Fruit fly (Drosophila melanogaster): ENCODE measurements around the gene bru3.
A peak's percentile ranks its signal among the peaks of the same experiment; 100 is the strongest.

Gene bru3

DNA sequence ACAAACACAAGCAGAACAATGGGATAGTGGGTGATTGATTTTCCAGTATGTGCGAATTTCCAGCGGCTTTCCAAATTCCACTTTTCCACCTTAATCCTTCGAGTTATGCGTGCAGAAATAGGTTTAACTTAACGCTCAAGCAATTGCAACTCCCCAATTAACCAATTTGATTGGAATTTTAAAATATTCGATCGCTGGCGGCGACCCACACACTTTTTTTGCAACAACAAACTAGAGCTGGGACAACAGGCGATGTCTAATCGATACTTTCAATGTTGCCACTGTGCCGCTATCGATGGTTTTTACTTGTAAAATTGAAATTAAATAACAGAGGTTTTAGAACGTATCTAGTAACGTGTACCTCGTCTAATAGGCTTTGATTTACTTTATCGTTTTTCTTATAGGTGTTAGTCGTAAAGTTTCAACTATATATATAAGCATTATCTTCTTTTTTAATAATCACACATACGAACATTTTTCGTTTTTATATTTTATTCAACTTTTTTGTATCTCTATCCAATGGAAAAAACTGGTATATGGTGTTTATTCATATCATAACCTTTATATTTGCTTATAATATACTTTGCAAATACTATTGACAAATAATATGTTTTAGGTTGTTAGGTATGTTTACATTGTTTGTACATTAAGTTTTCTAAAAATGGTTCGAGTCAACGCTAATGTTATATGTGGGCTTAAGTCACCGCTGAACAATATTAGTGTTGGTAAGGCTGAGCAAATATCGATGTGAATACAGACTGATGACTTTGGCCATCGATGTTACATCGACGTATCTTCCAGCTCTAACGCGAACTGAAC, 316.9 kb downstream of the bru3 start, which contains the start of the genes Abp1 and Tgi (continued):
- TF ChIP-seq row (GFP tag; IDR thresholded peaks at IDR 0.05) = peak; percentile 33
- no peak for TF ChIP-seq Mes4 (GFP tag; optimal IDR thresholded peaks at IDR 0.05)
- TF ChIP-seq ewg (GFP tag; optimal IDR thresholded peaks at IDR 0.05) = no peak
- peak; percentile 60 for TF ChIP-seq CG14860 (GFP tag; IDR thresholded peaks at IDR 0.05; ENCODE audit: partially characterized antibody)
- TF ChIP-seq CG8478 (optimal IDR thresholded peaks at IDR 0.05) = no peak
- TF ChIP-seq CG17359 (tag; optimal IDR thresholded peaks at IDR 0.05) = peak; percentile 16
- no peak for TF ChIP-seq schlank (tag; optimal IDR thresholded peaks at IDR 0.05)
- TF ChIP-seq CG9215 (GFP tag; IDR thresholded peaks at IDR 0.05) = peak; percentile 51; the same call in 1 of the 2 replicates
- peak; percentile 71 for TF ChIP-seq CG12659 (GFP tag; optimal IDR thresholded peaks at IDR 0.05)
- peak; percentile 52 for TF ChIP-seq zfh2 (GFP tag; optimal IDR thresholded peaks at IDR 0.05)
- TF ChIP-seq CG18764 (GFP tag; optimal IDR thresholded peaks at IDR 0.05) = no peak
- peak in 1 of 2 experiments; percentile 61 for TF ChIP-seq Pdp1 (GFP tag; optimal IDR thresholded peaks at IDR 0.05)
- TF ChIP-seq al (GFP tag; IDR thresholded peaks at IDR 0.05) = no peak
- TF ChIP-seq H15 (GFP tag; IDR thresholded peaks at IDR 0.05) = no peak
- TF ChIP-seq CG43689 (GFP tag; IDR thresholded peaks at IDR 0.05) = no peak
- TF ChIP-seq Sox102F (GFP tag; optimal IDR thresholded peaks at IDR 0.05) = no peak
- TF ChIP-seq jigr1 (GFP tag; IDR thresholded peaks at IDR 0.05) = no peak
- peak; percentile 36 for TF ChIP-seq gro (GFP tag; optimal IDR thresholded peaks at IDR 0.05)
- no peak for TF ChIP-seq wek (GFP tag; optimal IDR thresholded peaks at IDR 0.05)
- no peak for TF ChIP-seq CG10959 (GFP tag; IDR thresholded peaks at IDR 0.05)
- no peak for TF ChIP-seq odd (GFP tag; optimal IDR thresholded peaks at IDR 0.05)
- no peak for TF ChIP-seq CG1233 (GFP tag; optimal IDR thresholded peaks at IDR 0.05)
- TF ChIP-seq cwo (GFP tag; optimal IDR thresholded peaks at IDR 0.05) = no peak
- peak; percentile 54 for TF ChIP-seq Dp (GFP tag; optimal IDR thresholded peaks at IDR 0.05)
- no peak for TF ChIP-seq CG2199 (GFP tag; IDR thresholded peaks at IDR 0.05)
- TF ChIP-seq C15 (GFP tag; IDR thresholded peaks at IDR 0.05) = no peak
- peak; percentile 66 for TF ChIP-seq CoRest (tag; optimal IDR thresholded peaks at IDR 0.05)
- TF ChIP-seq CG8359 (GFP tag; optimal IDR thresholded peaks at IDR 0.05; ENCODE audit: borderline replicate concordance) = no peak
- TF ChIP-seq CG10462 (GFP tag; optimal IDR thresholded peaks at IDR 0.05) = no peak
- TF ChIP-seq tin (GFP tag; optimal IDR thresholded peaks at IDR 0.05) = peak; percentile 25
- no peak for TF ChIP-seq CG18599 (GFP tag; optimal IDR thresholded peaks at IDR 0.05)
- peak; percentile 67 for TF ChIP-seq CG3847 (GFP tag; IDR thresholded peaks at IDR 0.05)
- peak; percentile 66; the same call in 1 of the 2 replicates for TF ChIP-seq rib (GFP tag; IDR thresholded peaks at IDR 0.05)
- TF ChIP-seq run (tag; optimal IDR thresholded peaks at IDR 0.05) = no peak
- TF ChIP-seq Optix (GFP tag; IDR thresholded peaks at IDR 0.05) = no peak
- TF ChIP-seq CG7271 (tag; optimal IDR thresholded peaks at IDR 0.05) = no peak
- TF ChIP-seq CG2129 (GFP tag; IDR thresholded peaks at IDR 0.05; ENCODE audit: partially characterized antibody) = peak; percentile 46
- TF ChIP-seq CG17912 (GFP tag; optimal IDR thresholded peaks at IDR 0.05) = no peak
- no peak for TF ChIP-seq lmd (GFP tag; IDR thresholded peaks at IDR 0.05)

DNA sequence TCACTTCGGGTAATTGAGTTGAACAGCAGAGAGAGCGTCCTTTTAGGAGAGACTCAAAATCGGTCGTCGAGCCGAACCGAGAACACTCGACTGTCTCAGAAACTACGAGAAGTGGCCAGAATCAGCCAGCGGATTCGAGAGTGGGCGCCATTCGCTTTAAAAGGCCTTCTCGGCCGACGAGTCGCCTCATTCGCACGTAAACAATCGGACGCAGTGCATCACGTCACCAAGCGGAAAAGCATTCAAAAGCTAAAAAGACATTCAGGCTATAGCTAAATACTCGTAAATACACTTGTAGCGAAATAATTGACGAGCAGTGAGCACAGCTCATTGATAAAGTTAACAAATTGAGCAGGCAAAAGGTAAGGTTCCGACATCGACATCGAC, 323.0 kb downstream of the bru3 start:
- TF ChIP-seq gem (tag; optimal IDR thresholded peaks at IDR 0.05) = no peak
- 0 out of 3 replicates have a peak, but pooled peaks have one; percentile 17 for TF ChIP-seq Opbp (GFP tag; IDR thresholded peaks at IDR 0.05; ENCODE audit: partially characterized antibody)
- TF ChIP-seq HLH4C (GFP tag; IDR thresholded peaks at IDR 0.05; ENCODE audit: partially characterized antibody) = no peak
- TF ChIP-seq CG7786 (GFP tag; optimal IDR thresholded peaks at IDR 0.05) = no peak
- no peak for TF ChIP-seq CG15011 (GFP tag; optimal IDR thresholded peaks at IDR 0.05)
- 0 out of 2 replicates have a peak, but pooled peaks have one; percentile 9 for TF ChIP-seq Atf6 (GFP tag; IDR thresholded peaks at IDR 0.05)
- 0 out of 2 replicates have a peak, but pooled peaks have one; percentile 6 for TF ChIP-seq Drgx (GFP tag; IDR thresholded peaks at IDR 0.05)
- no peak for TF ChIP-seq GATAe (GFP tag; conservative IDR thresholded peaks at IDR 0.05)
- peak; percentile 9 for TF ChIP-seq CG12769 (tag; optimal IDR thresholded peaks at IDR 0.05)
- no peak for TF ChIP-seq ap (GFP tag; IDR thresholded peaks at IDR 0.05)
- TF ChIP-seq CG3995 (GFP tag; optimal IDR thresholded peaks at IDR 0.05) = no peak
- peak; percentile 21; the same call in 1 of the 2 replicates for TF ChIP-seq Rfx (GFP tag; IDR thresholded peaks at IDR 0.05)
- TF ChIP-seq CG31388 (GFP tag; optimal IDR thresholded peaks at IDR 0.05) = no peak

Measured in whole organism, embryonic.